Comparison of ENCODE assay signal across 1 fruit fly cellular context in the genomic region with DNA sequence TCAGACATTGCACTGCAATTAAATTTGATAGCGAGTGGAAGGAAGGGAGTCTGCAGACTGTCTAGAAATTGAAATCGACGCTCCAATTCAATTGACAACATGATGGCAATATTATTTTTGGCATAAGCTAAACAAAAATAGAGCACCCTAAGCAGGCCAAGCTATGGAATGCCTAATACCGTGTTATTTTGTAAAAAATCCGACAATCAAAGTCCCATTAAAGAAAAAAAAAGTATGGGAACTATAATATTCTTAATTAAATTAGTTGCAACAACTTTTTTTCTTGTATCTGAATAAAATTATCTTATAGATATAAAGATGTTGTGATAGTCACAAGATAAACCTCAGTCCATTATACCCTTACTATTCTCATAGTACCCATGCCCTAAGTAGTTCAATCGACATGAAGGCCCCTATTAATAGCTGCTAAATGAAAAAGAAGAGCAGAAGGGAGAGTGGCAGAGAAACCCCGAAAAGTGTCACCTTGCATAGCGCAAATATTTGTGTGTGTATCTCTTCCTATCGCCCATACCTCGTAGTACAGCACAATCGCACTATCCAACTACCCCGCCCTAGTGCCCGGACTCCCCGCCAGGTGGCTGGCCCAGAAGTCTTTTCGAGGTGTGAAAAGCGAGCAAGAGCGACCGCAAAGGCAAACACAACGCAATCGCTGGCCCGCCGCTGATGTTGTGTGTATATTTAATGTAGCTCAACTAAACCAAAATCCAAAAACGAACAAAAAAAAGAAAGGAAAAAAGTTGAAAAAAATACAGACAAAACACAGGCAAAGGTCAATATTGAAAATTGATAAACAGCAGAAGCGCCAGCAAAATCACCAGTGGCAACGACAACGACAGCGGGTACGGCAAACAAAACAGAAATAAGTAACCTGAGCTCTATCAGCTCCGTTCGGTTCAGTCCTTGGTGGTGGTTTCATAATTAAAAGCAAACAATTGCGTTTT.
TF ChIP-seq lines count a peak whose summit lies in the region.

No protein-coding gene starts in this region.

TF ChIP-seq in whole organism, embryonic, 481 proteins besides CTCF, POLR2A, EP300 and RAD21 (continued from another document and continues in another):
- TF ChIP-seq Dek (tag; optimal IDR thresholded peaks at IDR 0.05; lab: Kevin White, UChicago) (peak; percentile 24), Rx (GFP tag; IDR thresholded peaks at IDR 0.05; lab: Robert Waterston, UW) (no peak), lbe (GFP tag; optimal IDR thresholded peaks at IDR 0.05; lab: Kevin White, UChicago) (no peak), esg (GFP tag; conservative IDR thresholded peaks at IDR 0.05; lab: Robert Waterston, UW) (0 out of 2 replicates have a peak, but pooled peaks have one; percentile 24), CG11247 (GFP tag; IDR thresholded peaks at IDR 0.05; lab: Robert Waterston, UW) (0 out of 2 replicates have a peak, but pooled peaks have one; percentile 22), mam (GFP tag; optimal IDR thresholded peaks at IDR 0.05; lab: Kevin White, UChicago) (peak; percentile 17), CG9727 (GFP tag; optimal IDR thresholded peaks at IDR 0.05; lab: Kevin White, UChicago) (peak; percentile 87), Sry-δ (GFP tag; optimal IDR thresholded peaks at IDR 0.05; lab: Kevin White, UChicago) (peak; percentile 33), wor (GFP tag; IDR thresholded peaks at IDR 0.05; lab: Robert Waterston, UW) (no peak), CG3847 (GFP tag; IDR thresholded peaks at IDR 0.05; lab: Robert Waterston, UW) (0 out of 2 replicates have a peak, but pooled peaks have one; percentile 4), dan (GFP tag; IDR thresholded peaks at IDR 0.05; lab: Robert Waterston, UW) (no peak), lmd (GFP tag; IDR thresholded peaks at IDR 0.05; lab: Robert Waterston, UW) (no peak), phol (tag; optimal IDR thresholded peaks at IDR 0.05; lab: Kevin White, UChicago) (peak; percentile 24), Rfx (GFP tag; IDR thresholded peaks at IDR 0.05; lab: Robert Waterston, UW) (peak; percentile 40; the same call in 1 of the 2 replicates), fd64A (GFP tag; optimal IDR thresholded peaks at IDR 0.05; lab: Kevin White, UChicago) (peak; percentile 72), CG10147 (GFP tag; optimal IDR thresholded peaks at IDR 0.05; lab: Kevin White, UChicago) (peak; percentile 50), kah (GFP tag; optimal IDR thresholded peaks at IDR 0.05; lab: Kevin White, UChicago) (peak; percentile 10), nau (GFP tag; optimal IDR thresholded peaks at IDR 0.05; lab: Kevin White, UChicago) (peak; percentile 78), CG12299 (tag; optimal IDR thresholded peaks at IDR 0.05; lab: Kevin White, UChicago) (peak; percentile 44), Atf-2 (GFP tag; optimal IDR thresholded peaks at IDR 0.05; lab: Kevin White, UChicago) (peak; percentile 44), ewg (GFP tag; optimal IDR thresholded peaks at IDR 0.05; lab: Kevin White, UChicago) (peak; percentile 58), row (GFP tag; IDR thresholded peaks at IDR 0.05; lab: Robert Waterston, UW) (peak; percentile 72), CG12659 (GFP tag; optimal IDR thresholded peaks at IDR 0.05; lab: Kevin White, UChicago) (peak; percentile 42), z (GFP tag; IDR thresholded peaks at IDR 0.05; lab: Robert Waterston, UW) (peak; percentile 65; the same call in 2 of the 3 replicates), ac (GFP tag; optimal IDR thresholded peaks at IDR 0.05; lab: Kevin White, UChicago) (peak; percentile 84), CG32767 (GFP tag; IDR thresholded peaks at IDR 0.05; lab: Robert Waterston, UW) (peak; percentile 50; the same call in 1 of the 2 replicates), CG8944 (GFP tag; optimal IDR thresholded peaks at IDR 0.05; lab: Kevin White, UChicago) (peak; percentile 46), gro (GFP tag; optimal IDR thresholded peaks at IDR 0.05; lab: Kevin White, UChicago) (no peak), CG14441 (GFP tag; IDR thresholded peaks at IDR 0.05; lab: Robert Waterston, UW) (no peak), PHDP (tag; optimal IDR thresholded peaks at IDR 0.05; lab: Kevin White, UChicago) (peak; percentile 43), pzg (GFP tag; optimal IDR thresholded peaks at IDR 0.05; lab: Kevin White, UChicago) (no peak), Sox100B (GFP tag; optimal IDR thresholded peaks at IDR 0.05; lab: Kevin White, UChicago) (peak; percentile 67), CG6272 (GFP tag; IDR thresholded peaks at IDR 0.05; lab: Robert Waterston, UW) (no peak), H15 (GFP tag; IDR thresholded peaks at IDR 0.05; lab: Robert Waterston, UW) (no peak; the same call in 2 of the 3 replicates), stwl (tag; optimal IDR thresholded peaks at IDR 0.05; lab: Kevin White, UChicago) (peak; percentile 37), CG3163 (GFP tag; optimal IDR thresholded peaks at IDR 0.05; lab: Kevin White, UChicago) (peak; percentile 59), nom (GFP tag; optimal IDR thresholded peaks at IDR 0.05; lab: Kevin White, UChicago) (peak; percentile 0), CG7372 (GFP tag; IDR thresholded peaks at IDR 0.05; lab: Robert Waterston, UW) (no peak), CG3995 (GFP tag; optimal IDR thresholded peaks at IDR 0.05; lab: Kevin White, UChicago) (no peak), CG8765 (GFP tag; IDR thresholded peaks at IDR 0.05; lab: Robert Waterston, UW) (no peak), CG15514 (GFP tag; optimal IDR thresholded peaks at IDR 0.05; lab: Kevin White, UChicago) (peak; percentile 87), dati (GFP tag; IDR thresholded peaks at IDR 0.05; lab: Robert Waterston, UW) (no peak), amos (GFP tag; IDR thresholded peaks at IDR 0.05; lab: Robert Waterston, UW; ENCODE audit: partially characterized antibody) (no peak), ro (GFP tag; IDR thresholded peaks at IDR 0.05; lab: Robert Waterston, UW) (no peak), CG10431 (GFP tag; optimal IDR thresholded peaks at IDR 0.05; lab: Kevin White, UChicago) (peak; percentile 72), yki (optimal IDR thresholded peaks at IDR 0.05; lab: Kevin White, UChicago) (no peak), CG6813 (GFP tag; optimal IDR thresholded peaks at IDR 0.05; lab: Kevin White, UChicago) (peak; percentile 92), ind (GFP tag; optimal IDR thresholded peaks at IDR 0.05; lab: Kevin White, UChicago) (peak; percentile 15), Ets97D (GFP tag; optimal IDR thresholded peaks at IDR 0.05; lab: Kevin White, UChicago) (no peak), h (optimal IDR thresholded peaks at IDR 0.05; lab: Kevin White, UChicago) (no peak), pum (GFP tag; optimal IDR thresholded peaks at IDR 0.05; lab: Kevin White, UChicago) (peak; percentile 56), vvl (GFP tag; IDR thresholded peaks at IDR 0.05; lab: Robert Waterston, UW) (peak; percentile 13; the same call in 1 of the 2 replicates), Jarid2 (GFP tag; optimal IDR thresholded peaks at IDR 0.05; lab: Kevin White, UChicago) (peak; percentile 58), HLH54F (GFP tag; optimal IDR thresholded peaks at IDR 0.05; lab: Kevin White, UChicago) (no peak), CG8290 (GFP tag; optimal IDR thresholded peaks at IDR 0.05; lab: Kevin White, UChicago) (peak; percentile 75), CG8290 (tag; optimal IDR thresholded peaks at IDR 0.05; lab: Kevin White, UChicago) (peak; percentile 49 to 92), MESR4 (GFP tag; optimal IDR thresholded peaks at IDR 0.05; lab: Kevin White, UChicago) (no peak), CG15696 (tag; optimal IDR thresholded peaks at IDR 0.05; lab: Kevin White, UChicago) (peak; percentile 97), wek (GFP tag; optimal IDR thresholded peaks at IDR 0.05; lab: Kevin White, UChicago) (peak; percentile 64), Ada2b (GFP tag; IDR thresholded peaks at IDR 0.05; lab: Robert Waterston, UW) (no peak; the same call in 1 of the 2 replicates), tin (GFP tag; optimal IDR thresholded peaks at IDR 0.05; lab: Kevin White, UChicago) (no peak), CG2889 (GFP tag; IDR thresholded peaks at IDR 0.05; lab: Robert Waterston, UW) (no peak), ci (GFP tag; IDR thresholded peaks at IDR 0.05; lab: Robert Waterston, UW) (peak; percentile 83), ssp (GFP tag; IDR thresholded peaks at IDR 0.05; lab: Robert Waterston, UW) (no peak), Trl (optimal IDR thresholded peaks at IDR 0.05; lab: Kevin White, UChicago) (no peak), Trl (GFP tag; optimal IDR thresholded peaks at IDR 0.05; lab: Kevin White, UChicago) (peak; percentile 77), CG11398 (GFP tag; optimal IDR thresholded peaks at IDR 0.05; lab: Kevin White, UChicago) (peak; percentile 87), HmgZ (tag; optimal IDR thresholded peaks at IDR 0.05; lab: Kevin White, UChicago) (peak; percentile 66), tap (tag; optimal IDR thresholded peaks at IDR 0.05; lab: Kevin White, UChicago) (no peak), sim (GFP tag; IDR thresholded peaks at IDR 0.05; lab: Robert Waterston, UW) (0 out of 2 replicates have a peak, but pooled peaks have one; percentile 37), CG10274 (GFP tag; optimal IDR thresholded peaks at IDR 0.05; lab: Kevin White, UChicago) (peak; percentile 24), CG30020 (tag; optimal IDR thresholded peaks at IDR 0.05; lab: Kevin White, UChicago) (no peak), CG3065 (GFP tag; optimal IDR thresholded peaks at IDR 0.05; lab: Kevin White, UChicago) (peak; percentile 25), crp (GFP tag; optimal IDR thresholded peaks at IDR 0.05; lab: Kevin White, UChicago) (no peak), pros (GFP tag; optimal IDR thresholded peaks at IDR 0.05; lab: Kevin White, UChicago) (no peak), fd96Cb (tag; optimal IDR thresholded peaks at IDR 0.05; lab: Kevin White, UChicago) (peak; percentile 9), slou (GFP tag; optimal IDR thresholded peaks at IDR 0.05; lab: Kevin White, UChicago) (no peak), Atf3 (GFP tag; optimal IDR thresholded peaks at IDR 0.05; lab: Kevin White, UChicago) (peak; percentile 41), GATAe (GFP tag; conservative IDR thresholded peaks at IDR 0.05; lab: Robert Waterston, UW) (no peak), Bteb2 (GFP tag; optimal IDR thresholded peaks at IDR 0.05; lab: Kevin White, UChicago) (peak; percentile 22), CG17912 (GFP tag; optimal IDR thresholded peaks at IDR 0.05; lab: Kevin White, UChicago) (peak; percentile 43), CG4854 (GFP tag; optimal IDR thresholded peaks at IDR 0.05; lab: Kevin White, UChicago) (no peak), B-H2 (GFP tag; optimal IDR thresholded peaks at IDR 0.05; lab: Kevin White, UChicago) (no peak), CG16863 (GFP tag; optimal IDR thresholded peaks at IDR 0.05; lab: Kevin White, UChicago) (peak; percentile 62), CG17829 (tag; optimal IDR thresholded peaks at IDR 0.05; lab: Kevin White, UChicago) (no peak), CG14014 (GFP tag; IDR thresholded peaks at IDR 0.05; lab: Robert Waterston, UW) (peak; percentile 36; the same call in 1 of the 2 replicates), pfk (GFP tag; optimal IDR thresholded peaks at IDR 0.05; lab: Kevin White, UChicago) (peak; percentile 41), Doc2 (GFP tag; IDR thresholded peaks at IDR 0.05; lab: Robert Waterston, UW) (no peak), Antp (GFP tag; optimal IDR thresholded peaks at IDR 0.05; lab: Kevin White, UChicago) (peak; percentile 9), wdn (GFP tag; IDR thresholded peaks at IDR 0.05; lab: Robert Waterston, UW) (0 out of 2 replicates have a peak, but pooled peaks have one; percentile 34), CG17328 (GFP tag; IDR thresholded peaks at IDR 0.05; lab: Robert Waterston, UW) (peak; percentile 23; the same call in 1 of the 2 replicates), mirr (GFP tag; optimal IDR thresholded peaks at IDR 0.05; lab: Kevin White, UChicago) (peak; percentile 76), CG12104 (GFP tag; optimal IDR thresholded peaks at IDR 0.05; lab: Kevin White, UChicago) (peak; percentile 52), nmo (GFP tag; optimal IDR thresholded peaks at IDR 0.05; lab: Kevin White, UChicago) (peak; percentile 2), disco-r (GFP tag; optimal IDR thresholded peaks at IDR 0.05; lab: Kevin White, UChicago) (peak; percentile 48), Nf-YC (tag; optimal IDR thresholded peaks at IDR 0.05; lab: Kevin White, UChicago) (peak; percentile 15), eve (GFP tag; optimal IDR thresholded peaks at IDR 0.05; lab: Kevin White, UChicago) (no peak), CG10979 (tag; optimal IDR thresholded peaks at IDR 0.05; lab: Kevin White, UChicago) (peak; percentile 92), Nf-YB (GFP tag; optimal IDR thresholded peaks at IDR 0.05; lab: Kevin White, UChicago) (peak; percentile 65), bcd (GFP tag; optimal IDR thresholded peaks at IDR 0.05; lab: Kevin White, UChicago) (no peak), dm (GFP tag; optimal IDR thresholded peaks at IDR 0.05; lab: Kevin White, UChicago) (peak; percentile 45), Adf1 (GFP tag; IDR thresholded peaks at IDR 0.05; lab: Robert Waterston, UW) (peak; percentile 28; the same call in 1 of the 2 replicates), dmrt99B (tag; optimal IDR thresholded peaks at IDR 0.05; lab: Kevin White, UChicago) (peak; percentile 50), Dbx (GFP tag; IDR thresholded peaks at IDR 0.05; lab: Robert Waterston, UW) (no peak), repo (GFP tag; optimal IDR thresholded peaks at IDR 0.05; lab: Kevin White, UChicago) (peak; percentile 52), CG17568 (GFP tag; optimal IDR thresholded peaks at IDR 0.05; lab: Kevin White, UChicago) (peak; percentile 86), CG42726 (GFP tag; IDR thresholded peaks at IDR 0.05; lab: Robert Waterston, UW; ENCODE audit: partially characterized antibody) (no peak), gsb (GFP tag; IDR thresholded peaks at IDR 0.05; lab: Robert Waterston, UW) (no peak), Mrtf (GFP tag; IDR thresholded peaks at IDR 0.05; lab: Robert Waterston, UW) (no peak), en (GFP tag; optimal IDR thresholded peaks at IDR 0.05; lab: Kevin White, UChicago) (peak; percentile 46), CG7745 (tag; optimal IDR thresholded peaks at IDR 0.05; lab: Kevin White, UChicago) (peak; percentile 88), CG31388 (GFP tag; optimal IDR thresholded peaks at IDR 0.05; lab: Kevin White, UChicago) (no peak), toy (GFP tag; IDR thresholded peaks at IDR 0.05; lab: Robert Waterston, UW) (no peak), sob (GFP tag; IDR thresholded peaks at IDR 0.05; lab: Robert Waterston, UW) (peak; percentile 47; the same call in 1 of the 2 replicates), Ravus (GFP tag; IDR thresholded peaks at IDR 0.05; lab: Robert Waterston, UW) (no peak), scrt (GFP tag; optimal IDR thresholded peaks at IDR 0.05; lab: Kevin White, UChicago) (peak; percentile 53), CG8089 (GFP tag; optimal IDR thresholded peaks at IDR 0.05; lab: Kevin White, UChicago) (peak; percentile 84), gfzf (GFP tag; optimal IDR thresholded peaks at IDR 0.05; lab: Kevin White, UChicago) (no peak), CG30403 (GFP tag; optimal IDR thresholded peaks at IDR 0.05; lab: Kevin White, UChicago) (no peak), sqz (GFP tag; optimal IDR thresholded peaks at IDR 0.05; lab: Kevin White, UChicago) (peak; percentile 94)
